Fruit fly (Drosophila melanogaster): ENCODE data around the gene stac.

- TF ChIP-seq insv (optimal IDR thresholded peaks at IDR 0.05): no peak
- TF ChIP-seq Myc (optimal IDR thresholded peaks at IDR 0.05): no peak
- TF ChIP-seq Sin3A (optimal IDR thresholded peaks at IDR 0.05): no peak
These were observed 14.8 kb downstream of the stac start, which contains the start of gene CG11836 for dm6 chr3R:25070871-25071270.
